In the genomic region with DNA sequence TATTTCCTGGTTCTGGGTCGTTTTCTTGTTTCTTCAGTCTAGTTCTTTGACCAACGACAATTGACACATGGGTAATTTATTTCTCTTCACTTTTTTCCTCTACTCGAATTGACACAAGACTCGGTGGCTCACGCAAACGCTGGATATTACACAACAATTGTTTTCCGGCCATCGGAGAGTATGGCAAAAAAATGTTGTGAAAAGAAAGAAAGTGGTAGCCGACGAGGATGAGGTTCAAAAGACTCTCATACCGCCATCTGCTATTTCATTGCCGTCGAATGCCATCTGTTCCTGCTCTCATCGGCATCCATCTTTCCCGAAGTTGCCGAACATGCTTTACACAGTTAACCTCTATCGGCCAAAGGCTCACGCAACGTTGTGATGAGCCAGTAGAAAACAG, we compare ENCODE assay signal across 6 worm cellular contexts.
TF ChIP-seq lines count a peak whose summit lies in the region.

No protein-coding gene starts in this region.

TF ChIP-seq in whole organism, L1 larva, 84 proteins besides CTCF, POLR2A, EP300 and RAD21 (continues in another document):
- TF ChIP-seq fkh-4 (tag; optimal IDR thresholded peaks at IDR 0.05; lab: Kevin White, UChicago; ENCODE audit: borderline replicate concordance), result peak; percentile 47
- TF ChIP-seq nhr-11 (tag; optimal IDR thresholded peaks at IDR 0.05; lab: Kevin White, UChicago), result peak; percentile 1
- TF ChIP-seq efl-1 (optimal IDR thresholded peaks at IDR 0.05; lab: Kevin White, UChicago), result peak in 1 of 2 experiments; percentile 10
- TF ChIP-seq efl-1 (GFP tag; optimal IDR thresholded peaks at IDR 0.05 in 1 of 2; lab: Kevin White, UChicago), result no peak
- no peak for TF ChIP-seq skn-1 (tag; optimal IDR thresholded peaks at IDR 0.05; lab: Kevin White, UChicago)
- no peak for TF ChIP-seq lin-15B (tag; optimal IDR thresholded peaks at IDR 0.05; lab: Kevin White, UChicago)
- peak; percentile 100 for TF ChIP-seq pag-3 (tag; optimal IDR thresholded peaks at IDR 0.05; lab: Kevin White, UChicago; ENCODE audit: borderline replicate concordance, insufficient read depth)
- TF ChIP-seq unc-130 (tag; optimal IDR thresholded peaks at IDR 0.05; lab: Kevin White, UChicago), result peak; percentile 60
- TF ChIP-seq nhr-28 (tag; optimal IDR thresholded peaks at IDR 0.05; lab: Kevin White, UChicago), result no peak
- TF ChIP-seq nhr-71 (tag; optimal IDR thresholded peaks at IDR 0.05; lab: Kevin White, UChicago), result peak; percentile 89
- TF ChIP-seq ceh-88 (GFP tag; IDR thresholded peaks at IDR 0.05; lab: Robert Waterston, UW), result no peak
- no peak for TF ChIP-seq F16B12.6 (tag; optimal IDR thresholded peaks at IDR 0.05; lab: Kevin White, UChicago)
- TF ChIP-seq hlh-17 (GFP tag; optimal IDR thresholded peaks at IDR 0.05; lab: Kevin White, UChicago; ENCODE audit: borderline replicate concordance), result no peak

TF ChIP-seq in whole organism, L2 larva, 48 proteins besides CTCF, POLR2A, EP300 and RAD21 (continues in another document):
- TF ChIP-seq ceh-16 (tag; optimal IDR thresholded peaks at IDR 0.05; lab: Kevin White, UChicago), result no peak
- no peak for TF ChIP-seq unc-55 (GFP tag; optimal IDR thresholded peaks at IDR 0.05; lab: Kevin White, UChicago)
- TF ChIP-seq sma-3 (GFP tag; optimal IDR thresholded peaks at IDR 0.05; lab: Kevin White, UChicago), result no peak
- TF ChIP-seq nhr-25 (tag; optimal IDR thresholded peaks at IDR 0.05; lab: Kevin White, UChicago), result no peak
- no peak for TF ChIP-seq ZK546.5 (tag; optimal IDR thresholded peaks at IDR 0.05; lab: Kevin White, UChicago)
- TF ChIP-seq nhr-10 (tag; optimal IDR thresholded peaks at IDR 0.05; lab: Kevin White, UChicago), result no peak
- no peak for TF ChIP-seq ztf-11 (tag; optimal IDR thresholded peaks at IDR 0.05; lab: Kevin White, UChicago)
- no peak for TF ChIP-seq alr-1 (tag; optimal IDR thresholded peaks at IDR 0.05; lab: Kevin White, UChicago)
- peak; percentile 6 for TF ChIP-seq lin-13 (GFP tag; optimal IDR thresholded peaks at IDR 0.05; lab: Kevin White, UChicago)
- TF ChIP-seq nhr-11 (tag; optimal IDR thresholded peaks at IDR 0.05; lab: Kevin White, UChicago), result no peak
- no peak for TF ChIP-seq ztf-1 (GFP tag; conservative IDR thresholded peaks at IDR 0.05; lab: Robert Waterston, UW)
- no peak for TF ChIP-seq mbf-1 (tag; optimal IDR thresholded peaks at IDR 0.05; lab: Kevin White, UChicago)
- peak; percentile 55 for TF ChIP-seq ztf-4 (tag; optimal IDR thresholded peaks at IDR 0.05; lab: Kevin White, UChicago)
- no peak for TF ChIP-seq elt-1 (tag; optimal IDR thresholded peaks at IDR 0.05; lab: Kevin White, UChicago)
- no peak for TF ChIP-seq unc-39 (tag; optimal IDR thresholded peaks at IDR 0.05; lab: Kevin White, UChicago)
- TF ChIP-seq nhr-129 (tag; optimal IDR thresholded peaks at IDR 0.05; lab: Kevin White, UChicago), result peak; percentile 85

TF ChIP-seq in whole organism, L3 larva, 47 proteins besides CTCF, POLR2A, EP300 and RAD21:
- TF ChIP-seq egl-5 (tag; optimal IDR thresholded peaks at IDR 0.05; lab: Kevin White, UChicago) (peak; percentile 27), zag-1 (tag; optimal IDR thresholded peaks at IDR 0.05; lab: Kevin White, UChicago) (no peak), nfya-1 (tag; optimal IDR thresholded peaks at IDR 0.05; lab: Kevin White, UChicago; ENCODE audit: insufficient read depth) (peak; percentile 27), lin-39 (tag; optimal IDR thresholded peaks at IDR 0.05; lab: Kevin White, UChicago) (peak; percentile 59), nhr-11 (tag; optimal IDR thresholded peaks at IDR 0.05; lab: Kevin White, UChicago) (peak; percentile 29)

TF ChIP-seq in whole organism, L4 larva, 104 proteins besides CTCF, POLR2A, EP300 and RAD21:
- TF ChIP-seq vab-7 (GFP tag; IDR thresholded peaks at IDR 0.05; lab: Robert Waterston, UW) (no peak), lin-13 (GFP tag; optimal IDR thresholded peaks at IDR 0.05; lab: Kevin White, UChicago) (no peak), mdt-29 (GFP tag; IDR thresholded peaks at IDR 0.05; lab: Robert Waterston, UW) (no peak), daf-16 (GFP tag; optimal IDR thresholded peaks at IDR 0.05; lab: Kevin White, UChicago) (peak in 1 of 2 experiments; percentile 90), daf-16 (tag; optimal IDR thresholded peaks at IDR 0.05; lab: Kevin White, UChicago) (no peak), hlh-30 (tag; optimal IDR thresholded peaks at IDR 0.05; lab: Kevin White, UChicago; ENCODE audit: insufficient read depth) (peak; percentile 26), duxl-1 (tag; optimal IDR thresholded peaks at IDR 0.05; lab: Kevin White, UChicago; ENCODE audit: poor library complexity) (no peak), T20F7.1 (GFP tag; optimal IDR thresholded peaks at IDR 0.05; lab: Kevin White, UChicago) (no peak), hlh-11 (tag; optimal IDR thresholded peaks at IDR 0.05; lab: Kevin White, UChicago) (peak; percentile 70), ceh-20 (GFP tag; IDR thresholded peaks at IDR 0.05; lab: Robert Waterston, UW) (no peak), ceh-62 (tag; optimal IDR thresholded peaks at IDR 0.05; lab: Kevin White, UChicago) (no peak), nhr-11 (tag; optimal IDR thresholded peaks at IDR 0.05; lab: Kevin White, UChicago) (peak; percentile 63), arid-1 (GFP tag; conservative IDR thresholded peaks at IDR 0.05; lab: Robert Waterston, UW) (no peak), zip-2 (tag; optimal IDR thresholded peaks at IDR 0.05; lab: Kevin White, UChicago) (no peak), ztf-11 (tag; optimal IDR thresholded peaks at IDR 0.05; lab: Kevin White, UChicago) (no peak), unc-62 (GFP tag; optimal IDR thresholded peaks at IDR 0.05 in 1 of 2; lab: Kevin White, UChicago) (peak in 1 of 2 experiments; percentile 96), unc-62 (tag; optimal IDR thresholded peaks at IDR 0.05; lab: Kevin White, UChicago) (no peak), nhr-10 (tag; optimal IDR thresholded peaks at IDR 0.05; lab: Kevin White, UChicago) (no peak)

TF ChIP-seq in whole organism, late embryonic, 69 proteins besides CTCF, POLR2A, EP300 and RAD21 (continues in another document):
- no peak for TF ChIP-seq mec-3 (tag; optimal IDR thresholded peaks at IDR 0.05; lab: Kevin White, UChicago; ENCODE audit: borderline replicate concordance)
- peak; percentile 67 for TF ChIP-seq unc-55 (GFP tag; optimal IDR thresholded peaks at IDR 0.05; lab: Kevin White, UChicago)
- TF ChIP-seq dmd-4 (tag; optimal IDR thresholded peaks at IDR 0.05; lab: Kevin White, UChicago; ENCODE audit: borderline replicate concordance), result no peak
- no peak for TF ChIP-seq elt-2 (tag; optimal IDR thresholded peaks at IDR 0.05; lab: Kevin White, UChicago)
- TF ChIP-seq ceh-14 (tag; optimal IDR thresholded peaks at IDR 0.05; lab: Kevin White, UChicago), result no peak
- TF ChIP-seq hlh-8 (tag; optimal IDR thresholded peaks at IDR 0.05; lab: Kevin White, UChicago), result peak; percentile 61
- TF ChIP-seq lim-6 (tag; optimal IDR thresholded peaks at IDR 0.05; lab: Kevin White, UChicago), result no peak
- peak; percentile 0 for TF ChIP-seq pat-9 (tag; optimal IDR thresholded peaks at IDR 0.05; lab: Kevin White, UChicago)
- TF ChIP-seq sox-2 (GFP tag; IDR thresholded peaks at IDR 0.05; lab: Robert Waterston, UW), result no peak
- TF ChIP-seq Y22D7AL.16 (tag; optimal IDR thresholded peaks at IDR 0.05; lab: Kevin White, UChicago), result no peak
- TF ChIP-seq ceh-34 (tag; optimal IDR thresholded peaks at IDR 0.05; lab: Kevin White, UChicago), result no peak
- peak; percentile 69 for TF ChIP-seq ceh-18 (tag; optimal IDR thresholded peaks at IDR 0.05; lab: Kevin White, UChicago)
- no peak for TF ChIP-seq npax-4 (tag; optimal IDR thresholded peaks at IDR 0.05; lab: Kevin White, UChicago)
- TF ChIP-seq nfya-1 (tag; optimal IDR thresholded peaks at IDR 0.05; lab: Kevin White, UChicago), result no peak
- no peak for TF ChIP-seq hlh-15 (tag; optimal IDR thresholded peaks at IDR 0.05; lab: Kevin White, UChicago)
- TF ChIP-seq ahr-1 (tag; optimal IDR thresholded peaks at IDR 0.05; lab: Kevin White, UChicago), result no peak
- TF ChIP-seq che-1 (tag; optimal IDR thresholded peaks at IDR 0.05; lab: Kevin White, UChicago), result no peak
- TF ChIP-seq nhr-11 (tag; optimal IDR thresholded peaks at IDR 0.05; lab: Kevin White, UChicago), result no peak
- no peak for TF ChIP-seq zip-5 (tag; optimal IDR thresholded peaks at IDR 0.05; lab: Kevin White, UChicago)
- no peak for TF ChIP-seq K02D7.2 (tag; optimal IDR thresholded peaks at IDR 0.05; lab: Kevin White, UChicago)
- no peak for TF ChIP-seq nhr-232 (tag; optimal IDR thresholded peaks at IDR 0.05; lab: Kevin White, UChicago)

TF ChIP-seq in whole organism, mixed stage, embryonic, 35 proteins besides CTCF, POLR2A, EP300 and RAD21:
- TF ChIP-seq unc-39 (tag; optimal IDR thresholded peaks at IDR 0.05; lab: Kevin White, UChicago) (no peak), pha-4 (tag; optimal IDR thresholded peaks at IDR 0.05; lab: Kevin White, UChicago) (no peak), elt-1 (tag; optimal IDR thresholded peaks at IDR 0.05; lab: Kevin White, UChicago; ENCODE audit: borderline replicate concordance, insufficient read depth) (no peak), blmp-1 (tag; optimal IDR thresholded peaks at IDR 0.05; lab: Kevin White, UChicago) (no peak), nhr-2 (tag; optimal IDR thresholded peaks at IDR 0.05; lab: Kevin White, UChicago) (no peak), unc-62 (GFP tag; optimal IDR thresholded peaks at IDR 0.05; lab: Kevin White, UChicago) (peak; percentile 50), snpc-4 (tag; optimal IDR thresholded peaks at IDR 0.05; lab: Kevin White, UChicago) (no peak), unc-120 (tag; optimal IDR thresholded peaks at IDR 0.05; lab: Kevin White, UChicago; ENCODE audit: poor library complexity, severe bottlenecking) (peak; percentile 87), lin-13 (tag; optimal IDR thresholded peaks at IDR 0.05; lab: Kevin White, UChicago) (no peak), lin-32 (GFP tag; optimal IDR thresholded peaks at IDR 0.05; lab: Kevin White, UChicago) (peak; percentile 24), hlh-1 (tag; optimal IDR thresholded peaks at IDR 0.05; lab: Kevin White, UChicago) (peak; percentile 93), cnd-1 (tag; optimal IDR thresholded peaks at IDR 0.05; lab: Kevin White, UChicago) (peak; percentile 90), lsy-2 (tag; optimal IDR thresholded peaks at IDR 0.05; lab: Kevin White, UChicago) (no peak)
